Fruit fly (Drosophila melanogaster) Kc167 (cell line): ENCODE results near the gene RpS19a.

ENCODE experiments used
- Myc ChIP-seq: fragments of >200 bp; optimal IDR thresholded peaks from 2 replicates; lab custom pipeline; 2017; ENCODE audit warnings: missing external identifiers
- Sin3A ChIP-seq: fragments of >200 bp; optimal IDR thresholded peaks from 2 replicates; lab custom pipeline; 2018; ENCODE audit warnings: missing external identifiers
- h ChIP-seq: fragments of >200 bp; optimal IDR thresholded peaks from 3 replicates; lab custom pipeline; 2018; ENCODE audit warnings: missing external identifiers
- insv ChIP-seq: fragments of >200 bp; optimal IDR thresholded peaks from 3 replicates; lab custom pipeline; 2018; ENCODE audit warnings: missing external identifiers
- psq ChIP-seq: fragments of >200 bp; optimal IDR thresholded peaks from 2 replicates; lab custom pipeline; 2017; ENCODE audit warnings: missing external identifiers

DNA sequence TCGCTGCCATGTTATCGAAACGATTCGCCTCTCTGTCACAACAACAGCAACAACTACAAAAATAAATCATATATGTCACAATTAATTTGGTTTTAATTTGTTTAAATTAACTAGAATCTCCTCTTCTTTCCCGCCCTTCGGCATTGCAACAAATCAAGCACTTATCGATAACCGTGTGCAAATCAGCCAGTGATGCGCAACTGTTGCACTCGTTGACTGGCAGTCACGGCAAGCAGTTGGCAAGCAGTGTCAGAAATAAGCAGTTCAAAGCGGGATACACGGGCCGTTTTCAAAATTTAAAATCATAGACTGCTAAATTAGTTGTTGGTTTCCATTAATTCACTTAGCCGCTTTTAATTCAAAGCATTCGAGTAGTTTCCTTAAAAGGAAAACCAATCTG is 46.1 kb downstream of the RpS19a start, which contains the start of gene Axs:
- TF ChIP-seq insv (lab: Kevin White, UChicago) (no peak), Sin3A (lab: Kevin White, UChicago) (no peak), h (no peak), psq (lab: Kevin White, UChicago) (no peak), Myc (lab: Kevin White, UChicago) (no peak)
